Worm (Caenorhabditis elegans): ENCODE data around the gene srx-134.

ce11 chrV:13856376-13856775, at the start of gene srx-134:
- TF ChIP-seq nhr-76 (tag; optimal IDR thresholded peaks at IDR 0.05) (no peak), snpc-4 (tag; optimal IDR thresholded peaks at IDR 0.05) (no peak), drap-1 (GFP tag; optimal IDR thresholded peaks at IDR 0.05) (no peak), mep-1 (tag; optimal IDR thresholded peaks at IDR 0.05) (no peak), elt-1 (tag; optimal IDR thresholded peaks at IDR 0.05; ENCODE audit: borderline replicate concordance, insufficient read depth) (no peak), lsy-2 (tag; optimal IDR thresholded peaks at IDR 0.05) (no peak), unc-39 (tag; optimal IDR thresholded peaks at IDR 0.05) (no peak), nhr-12 (tag; optimal IDR thresholded peaks at IDR 0.05) (no peak), nhr-237 (tag; optimal IDR thresholded peaks at IDR 0.05) (no peak), ztf-11 (tag; optimal IDR thresholded peaks at IDR 0.05) (no peak), nhr-2 (tag; optimal IDR thresholded peaks at IDR 0.05) (no peak), pha-4 (tag; optimal IDR thresholded peaks at IDR 0.05) (no peak), ceh-43 (GFP tag; optimal IDR thresholded peaks at IDR 0.05) (no peak), unc-62 (GFP tag; optimal IDR thresholded peaks at IDR 0.05) (no peak)

Data from whole organism, mixed stage, embryonic.